Worm (Caenorhabditis elegans) whole organism, late embryonic: Measurements from ENCODE around the gene ugt-6.

Source experiments
- C08G9.2 ChIP-seq: sonication (generic microtip); optimal IDR thresholded peaks from 2 replicates; lab custom pipeline; 2016; ENCODE audit warnings: mild to moderate bottlenecking, missing genetic modification characterization, moderate library complexity, missing compliant biosample characterization
- F13H6.1 ChIP-seq: sonication (generic microtip); optimal IDR thresholded peaks from 2 replicates; lab custom pipeline; 2016; ENCODE audit warnings: missing genetic modification characterization, missing compliant biosample characterization
- T23F11.4 ChIP-seq: fragments of 200-800 bp; sonication (Bioruptor generic); optimal IDR thresholded peaks from 2 replicates; lab custom pipeline; 2018; ENCODE audit warnings: mild to moderate bottlenecking, missing genetic modification characterization, missing compliant biosample characterization
- ceh-18 ChIP-seq: sonication (generic microtip); optimal IDR thresholded peaks from 2 replicates; lab custom pipeline; 2016; ENCODE audit warnings: missing genetic modification characterization, missing compliant biosample characterization
- ceh-48 ChIP-seq: sonication (generic microtip); optimal IDR thresholded peaks from 2 replicates; lab custom pipeline; 2016; ENCODE audit warnings: missing genetic modification characterization, inconsistent platforms, missing compliant biosample characterization
- ceh-6 ChIP-seq: fragments of 200-800 bp; sonication (Bioruptor generic); optimal IDR thresholded peaks from 2 replicates; lab custom pipeline; 2018; ENCODE audit warnings: mild to moderate bottlenecking, missing genetic modification characterization, missing compliant biosample characterization
- dmd-4 ChIP-seq: sonication (generic microtip); optimal IDR thresholded peaks from 2 replicates; lab custom pipeline; 2016; ENCODE audit warnings: borderline replicate concordance, missing genetic modification characterization, missing compliant biosample characterization
- hlh-30 ChIP-seq: sonication (generic microtip); optimal IDR thresholded peaks from 2 replicates; lab custom pipeline; 2017; ENCODE audit warnings: antibody characterized with exemption, missing genetic modification characterization, missing compliant biosample characterization; ENCODE audit not compliant: insufficient read depth
- hlh-8 ChIP-seq: sonication (generic microtip); optimal IDR thresholded peaks from 2 replicates; lab custom pipeline; 2016; ENCODE audit warnings: missing genotype, missing genetic modification characterization, missing compliant biosample characterization
- nhr-11 ChIP-seq: fragments of 150-350 bp; optimal IDR thresholded peaks from 2 replicates; lab custom pipeline; 2014; ENCODE audit warnings: missing biosample characterization, missing genetic modification characterization
- nhr-232 ChIP-seq: sonication (generic microtip); optimal IDR thresholded peaks from 2 replicates; lab custom pipeline; 2016; ENCODE audit warnings: missing genetic modification characterization, missing compliant biosample characterization
- pha-4 ChIP-seq: fragments of 150-350 bp; optimal IDR thresholded peaks from 2 replicates; lab custom pipeline; 2018; ENCODE audit warnings: missing biosample characterization, missing genetic modification reagents, missing genetic modification characterization
- pqm-1 ChIP-seq: sonication (generic microtip); optimal IDR thresholded peaks from 2 replicates; lab custom pipeline; 2016; ENCODE audit warnings: missing genetic modification characterization, missing compliant biosample characterization
- zip-5 ChIP-seq: sonication (generic microtip); optimal IDR thresholded peaks from 2 replicates; lab custom pipeline; 2016; ENCODE audit warnings: missing genetic modification characterization, missing compliant biosample characterization

DNA sequence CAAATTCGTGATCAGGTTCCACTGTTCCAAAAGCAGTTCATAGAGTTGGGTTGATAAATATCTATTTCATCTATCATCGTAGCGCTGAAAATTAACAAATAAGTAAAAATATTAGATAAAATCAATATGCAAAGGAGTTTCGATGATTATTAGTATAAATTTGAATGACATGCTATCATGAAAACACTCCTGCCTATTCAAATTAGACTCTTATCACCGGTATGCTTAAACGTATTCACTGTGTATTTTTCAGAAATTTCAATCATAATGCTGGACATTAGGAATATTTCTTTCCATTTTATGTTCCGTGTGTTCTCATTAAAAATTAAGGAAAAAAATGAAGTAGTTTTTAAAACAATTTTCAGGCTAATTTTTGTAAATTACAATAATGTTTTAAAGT, 47.2 kb upstream of the ugt-6 start, which contains the start of gene C44H9.6:
- TF ChIP-seq F13H6.1 (tag; lab: Kevin White, UChicago) = no peak
- no peak for TF ChIP-seq hlh-30
- no peak for TF ChIP-seq hlh-8 (tag; lab: Kevin White, UChicago)
- TF ChIP-seq ceh-18 (tag; lab: Kevin White, UChicago) = no peak
- no peak for TF ChIP-seq C08G9.2 (tag; lab: Kevin White, UChicago)
- no peak for TF ChIP-seq zip-5 (tag; lab: Kevin White, UChicago)
- no peak for TF ChIP-seq ceh-48 (tag; lab: Kevin White, UChicago)
- TF ChIP-seq dmd-4 (tag; lab: Kevin White, UChicago) = no peak
- no peak for TF ChIP-seq ceh-6 (GFP tag; lab: Kevin White, UChicago)
- no peak for TF ChIP-seq nhr-11 (tag; lab: Kevin White, UChicago)
- no peak for TF ChIP-seq nhr-232
- no peak for TF ChIP-seq T23F11.4 (GFP tag; lab: Kevin White, UChicago)
- no peak for TF ChIP-seq pqm-1 (tag; lab: Kevin White, UChicago)
- no peak for TF ChIP-seq pha-4 (tag; lab: Kevin White, UChicago)
